Worm (Caenorhabditis elegans) whole organism, late embryonic: ENCODE measurements around the gene rgef-1.

Experiments used
- C08G9.2 ChIP-seq: sonication (generic microtip); optimal IDR thresholded peaks from 2 replicates; lab custom pipeline; 2016; ENCODE audit warnings: mild to moderate bottlenecking, missing genetic modification characterization, moderate library complexity, missing compliant biosample characterization
- C38D4.7 ChIP-seq: fragments of 200-800 bp; sonication (Bioruptor generic); optimal IDR thresholded peaks from 2 replicates; lab custom pipeline; 2018; ENCODE audit warnings: mild to moderate bottlenecking, missing genetic modification characterization, moderate library complexity, missing compliant biosample characterization
- F13H6.1 ChIP-seq: sonication (generic microtip); optimal IDR thresholded peaks from 2 replicates; lab custom pipeline; 2016; ENCODE audit warnings: missing genetic modification characterization, missing compliant biosample characterization
- K09A11.1 ChIP-seq: sonication (generic microtip); optimal IDR thresholded peaks from 2 replicates; lab custom pipeline; 2017; ENCODE audit warnings: antibody characterized with exemption, mild to moderate bottlenecking, missing genetic modification characterization, missing compliant biosample characterization; ENCODE audit not compliant: insufficient read depth
- Y22D7AL.16 ChIP-seq: sonication (generic microtip); optimal IDR thresholded peaks from 2 replicates; lab custom pipeline; 2016; ENCODE audit warnings: missing genetic modification characterization, missing compliant biosample characterization
- ama-1 ChIP-seq: fragments of 150-350 bp; optimal IDR thresholded peaks from 2 replicates; lab custom pipeline; 2014
- ceh-19 ChIP-seq: fragments of 200-800 bp; sonication (Bioruptor generic); optimal IDR thresholded peaks from 2 replicates; lab custom pipeline; 2018; ENCODE audit warnings: mild to moderate bottlenecking, missing genetic modification characterization, missing compliant biosample characterization
- ceh-2 ChIP-seq: sonication (generic microtip); optimal IDR thresholded peaks from 2 replicates; lab custom pipeline; 2016; ENCODE audit warnings: missing genotype, missing genetic modification characterization, missing compliant biosample characterization
- ceh-30 ChIP-seq: fragments of 150-350 bp; optimal IDR thresholded peaks from 2 replicates; lab custom pipeline; 2014; ENCODE audit warnings: missing biosample characterization, missing genetic modification characterization
- ceh-48 ChIP-seq: sonication (generic microtip); optimal IDR thresholded peaks from 2 replicates; lab custom pipeline; 2016; ENCODE audit warnings: missing genetic modification characterization, inconsistent platforms, missing compliant biosample characterization
- ceh-6 ChIP-seq: fragments of 200-800 bp; sonication (Bioruptor generic); optimal IDR thresholded peaks from 2 replicates; lab custom pipeline; 2018; ENCODE audit warnings: mild to moderate bottlenecking, missing genetic modification characterization, missing compliant biosample characterization
- dve-1 ChIP-seq: sonication (generic microtip); optimal IDR thresholded peaks from 2 replicates; lab custom pipeline; 2017; ENCODE audit warnings: antibody characterized with exemption, mild to moderate bottlenecking, missing genetic modification characterization, missing compliant biosample characterization
- elt-4 ChIP-seq: sonication (generic microtip); optimal IDR thresholded peaks from 2 replicates; lab custom pipeline; 2016; ENCODE audit warnings: missing genetic modification characterization, missing compliant biosample characterization
- eyg-1 ChIP-seq: sonication (generic microtip); optimal IDR thresholded peaks from 2 replicates; lab custom pipeline; 2016; ENCODE audit warnings: missing genotype, missing genetic modification characterization, missing compliant biosample characterization
- fax-1 ChIP-seq: sonication (generic microtip); optimal IDR thresholded peaks from 2 replicates; lab custom pipeline; 2016; ENCODE audit warnings: missing genotype, missing genetic modification characterization, missing compliant biosample characterization
- fkh-10 ChIP-seq: fragments of 150-350 bp; optimal IDR thresholded peaks from 2 replicates; lab custom pipeline; 2014; ENCODE audit warnings: missing biosample characterization, missing genetic modification reagents, missing genetic modification characterization
- gmeb-2 ChIP-seq: sonication (generic microtip); optimal IDR thresholded peaks from 2 replicates; lab custom pipeline; 2016; ENCODE audit warnings: missing genetic modification characterization, inconsistent platforms, missing compliant biosample characterization
- hlh-15 ChIP-seq: sonication (generic microtip); optimal IDR thresholded peaks from 2 replicates; lab custom pipeline; 2016; ENCODE audit warnings: missing genetic modification characterization, missing compliant biosample characterization
- hlh-30 ChIP-seq: sonication (generic microtip); optimal IDR thresholded peaks from 2 replicates; lab custom pipeline; 2017; ENCODE audit warnings: antibody characterized with exemption, missing genetic modification characterization, missing compliant biosample characterization; ENCODE audit not compliant: insufficient read depth
- lim-6 ChIP-seq: sonication (generic microtip); optimal IDR thresholded peaks from 2 replicates; lab custom pipeline; 2016; ENCODE audit warnings: missing genetic modification characterization, missing compliant biosample characterization
- madf-2 ChIP-seq: sonication (generic microtip); optimal IDR thresholded peaks from 2 replicates; lab custom pipeline; 2017; ENCODE audit warnings: missing genetic modification characterization, missing compliant biosample characterization
- mec-3 ChIP-seq: sonication (generic microtip); optimal IDR thresholded peaks from 2 replicates; lab custom pipeline; 2016; ENCODE audit warnings: borderline replicate concordance, missing genetic modification characterization, missing compliant biosample characterization
- nfya-1 ChIP-seq: sonication (generic microtip); optimal IDR thresholded peaks from 2 replicates; lab custom pipeline; 2017; ENCODE audit warnings: missing genetic modification characterization, mild to moderate bottlenecking, missing compliant biosample characterization, antibody characterized with exemption, moderate library complexity
- nhr-232 ChIP-seq: sonication (generic microtip); optimal IDR thresholded peaks from 2 replicates; lab custom pipeline; 2016; ENCODE audit warnings: missing genetic modification characterization, missing compliant biosample characterization
- pha-4 ChIP-seq: fragments of 150-350 bp; optimal IDR thresholded peaks from 2 replicates; lab custom pipeline; 2018; ENCODE audit warnings: missing biosample characterization, missing genetic modification reagents, missing genetic modification characterization
- pqm-1 ChIP-seq: sonication (generic microtip); optimal IDR thresholded peaks from 2 replicates; lab custom pipeline; 2016; ENCODE audit warnings: missing genetic modification characterization, missing compliant biosample characterization
- pros-1 ChIP-seq: fragments of 150-350 bp; optimal IDR thresholded peaks from 2 replicates; lab custom pipeline; 2014; ENCODE audit warnings: missing biosample characterization, missing genetic modification reagents, missing genetic modification characterization
- rnt-1 ChIP-seq: sonication (generic microtip); optimal IDR thresholded peaks from 2 replicates; lab custom pipeline; 2016; ENCODE audit warnings: missing genetic modification characterization, missing compliant biosample characterization
- sox-4 ChIP-seq: sonication (generic microtip); optimal IDR thresholded peaks from 2 replicates; lab custom pipeline; 2017; ENCODE audit warnings: mild to moderate bottlenecking, missing genetic modification characterization, inconsistent platforms, missing compliant biosample characterization
- syd-9 ChIP-seq: sonication (generic microtip); optimal IDR thresholded peaks from 2 replicates; lab custom pipeline; 2016; ENCODE audit warnings: mild to moderate bottlenecking, missing genetic modification characterization, moderate library complexity, missing compliant biosample characterization
- ttx-3 ChIP-seq: sonication (generic microtip); optimal IDR thresholded peaks from 2 replicates; lab custom pipeline; 2016; ENCODE audit warnings: missing genetic modification reagents, missing genetic modification characterization, missing compliant biosample characterization
- unc-3 ChIP-seq, 2 experiments: fragments of 200-800 bp in 1 of 2; sonication (Bioruptor generic) in 1 of 2; sonication (generic microtip) in 1 of 2; conservative IDR thresholded peaks in 1 of 2; optimal IDR thresholded peaks in 1 of 2; 2 replicates each; pipeline versions ENCODE4 v1.3.6 to Lab custom; 2016 to 2022; ENCODE audit warnings: missing compliant biosample characterization in 2 of 2, missing genetic modification characterization in 2 of 2, missing genetic modification reagents in 1 of 2
- zip-5 ChIP-seq: sonication (generic microtip); optimal IDR thresholded peaks from 2 replicates; lab custom pipeline; 2016; ENCODE audit warnings: missing genetic modification characterization, missing compliant biosample characterization

The rgef-1 gene

ce11 chrV:9526470-9526869 is 35.0 kb downstream of the rgef-1 start, which contains the start of gene C50F4.1:
Gene C50F4.1 (plus strand): TSS chrV:9526793.
- TF ChIP-seq ama-1 (no peak), unc-3 (GFP tag; conservative IDR thresholded peaks at IDR 0.05; lab: Robert Waterston, UW) (no peak), unc-3 (tag; optimal IDR thresholded peaks at IDR 0.05; lab: Kevin White, UChicago) (no peak), ceh-19 (GFP tag; lab: Kevin White, UChicago) (no peak)

ce11 chrV:9524099-9524498 is 37.4 kb downstream of the rgef-1 start, which contains the start of gene C50F4.9:
Gene C50F4.9 (minus strand): TSS chrV:9524199.
- TF ChIP-seq ttx-3 (no peak), lim-6 (no peak), nfya-1 (tag; lab: Kevin White, UChicago) (no peak), rnt-1 (tag; lab: Kevin White, UChicago) (no peak), ama-1 (no peak), syd-9 (tag; lab: Kevin White, UChicago) (no peak), ceh-48 (tag; lab: Kevin White, UChicago) (no peak), eyg-1 (tag; lab: Kevin White, UChicago) (no peak), pros-1 (tag; lab: Kevin White, UChicago) (no peak), C38D4.7 (GFP tag; lab: Kevin White, UChicago) (no peak), fkh-10 (no peak), F13H6.1 (no peak), pqm-1 (tag; lab: Kevin White, UChicago) (no peak), fax-1 (tag; lab: Kevin White, UChicago) (no peak), elt-4 (tag; lab: Kevin White, UChicago) (no peak), ceh-30 (tag; lab: Kevin White, UChicago) (no peak), C08G9.2 (tag; lab: Kevin White, UChicago) (no peak)
- TF ChIP-seq, all 69 proteins: peak for 0

ce11 chrV:9521697-9522096 is 39.8 kb downstream of the rgef-1 start:
- TF ChIP-seq zip-5 (tag; lab: Kevin White, UChicago) (no peak), hlh-15 (tag; lab: Kevin White, UChicago) (no peak), hlh-30 (tag; lab: Kevin White, UChicago) (no peak)

- TF ChIP-seq pha-4 (tag; lab: Kevin White, UChicago) (no peak), madf-2 (tag; lab: Kevin White, UChicago) (no peak), sox-4 (tag; lab: Kevin White, UChicago) (no peak), ceh-2 (no peak), C08G9.2 (tag; lab: Kevin White, UChicago) (no peak), dve-1 (no peak), fkh-10 (no peak), mec-3 (tag; lab: Kevin White, UChicago) (no peak), ceh-19 (GFP tag; lab: Kevin White, UChicago) (no peak), Y22D7AL.16 (tag; lab: Kevin White, UChicago) (no peak), F13H6.1 (no peak), nfya-1 (tag; lab: Kevin White, UChicago) (no peak)
Observed at ce11 chrV:9518832-9519231, 42.6 kb downstream of the rgef-1 start, which contains the start of gene C50F4.8. Gene C50F4.8 (minus strand): TSS chrV:9518859.

- TF ChIP-seq Y22D7AL.16 (tag; lab: Kevin White, UChicago) (no peak), ceh-6 (GFP tag; lab: Kevin White, UChicago) (no peak), madf-2 (tag; lab: Kevin White, UChicago) (no peak), gmeb-2 (tag; lab: Kevin White, UChicago) (no peak), lim-6 (no peak), ama-1 (no peak), nhr-232 (tag; lab: Kevin White, UChicago) (no peak), K09A11.1 (no peak)
Observed at ce11 chrV:9516280-9516679, 45.2 kb downstream of the rgef-1 start.
